Worm (Caenorhabditis elegans): ENCODE data around the gene srg-66.

Gene srg-66

DNA sequence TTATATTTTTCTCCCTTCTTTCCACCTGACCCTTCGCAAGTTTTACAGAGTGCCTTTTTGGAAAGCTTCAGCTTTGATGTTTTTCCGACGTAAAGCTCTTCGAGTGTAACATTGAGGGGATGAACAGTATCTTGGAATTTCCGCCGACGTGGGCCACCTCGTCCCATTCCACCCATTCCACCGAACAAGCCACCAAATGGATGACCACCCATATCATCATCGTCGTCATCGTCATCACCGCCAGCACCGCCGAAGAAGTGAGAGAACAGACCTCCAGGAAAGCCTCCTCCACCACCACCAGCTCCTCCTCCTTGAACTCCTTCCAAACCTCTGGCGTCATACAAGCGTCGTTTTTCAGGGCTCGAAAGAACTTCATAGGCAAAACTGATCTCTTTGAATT, 22.1 kb upstream of the srg-66 start:
- TF ChIP-seq nhr-67 (tag; optimal IDR thresholded peaks at IDR 0.05) (no peak), nhr-12 (tag; optimal IDR thresholded peaks at IDR 0.05) (no peak), elt-3 (tag; optimal IDR thresholded peaks at IDR 0.05) (no peak), nhr-237 (tag; optimal IDR thresholded peaks at IDR 0.05) (no peak), nhr-23 (tag; optimal IDR thresholded peaks at IDR 0.05) (no peak), ama-1 (optimal IDR thresholded peaks at IDR 0.05) (no peak), nhr-43 (tag; optimal IDR thresholded peaks at IDR 0.05; ENCODE audit: poor library complexity, severe bottlenecking) (no peak), elt-2 (tag; optimal IDR thresholded peaks at IDR 0.05) (no peak), egl-27 (tag; optimal IDR thresholded peaks at IDR 0.05) (no peak)

DNA sequence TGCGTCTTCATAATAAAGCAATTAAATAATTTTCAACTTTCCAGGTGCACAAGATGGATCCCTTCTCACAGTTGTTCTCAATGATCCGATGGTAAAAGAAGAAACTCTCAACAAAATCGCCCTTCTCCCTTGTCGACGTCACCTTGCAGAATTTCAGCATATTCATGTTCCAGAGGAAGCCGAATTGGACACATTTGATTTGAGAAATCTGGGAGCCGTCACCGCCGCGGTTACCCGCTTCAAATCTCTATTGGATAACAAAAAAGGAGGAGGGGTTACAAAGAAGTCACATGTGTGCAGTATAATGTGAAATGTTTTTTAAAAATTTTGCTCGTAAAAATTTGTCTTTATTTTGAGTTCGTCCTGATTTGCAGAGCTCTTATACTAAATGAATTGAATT, 20.5 kb upstream of the srg-66 start:
- TF ChIP-seq fkh-2 (tag; optimal IDR thresholded peaks at IDR 0.05) (no peak), sea-2 (GFP tag; optimal IDR thresholded peaks at IDR 0.05) (no peak), fkh-10 (GFP tag; optimal IDR thresholded peaks at IDR 0.05) (no peak), nhr-237 (tag; optimal IDR thresholded peaks at IDR 0.05) (no peak), elt-2 (tag; optimal IDR thresholded peaks at IDR 0.05) (peak; percentile 18), ama-1 (optimal IDR thresholded peaks at IDR 0.05) (peak; percentile 66)

ce11 chrV:5499475-5499874, 17.3 kb upstream of the srg-66 start:
- TF ChIP-seq nfya-1 (tag; optimal IDR thresholded peaks at IDR 0.05; ENCODE audit: insufficient read depth) = peak; percentile 50
- TF ChIP-seq ceh-82 (tag; optimal IDR thresholded peaks at IDR 0.05) = no peak
- TF ChIP-seq fkh-10 (GFP tag; optimal IDR thresholded peaks at IDR 0.05) = no peak
- no peak for TF ChIP-seq tbx-2 (tag; optimal IDR thresholded peaks at IDR 0.05)
- TF ChIP-seq egl-27 (tag; optimal IDR thresholded peaks at IDR 0.05) = no peak
- TF ChIP-seq unc-62 (GFP tag; optimal IDR thresholded peaks at IDR 0.05) = no peak
- no peak for TF ChIP-seq aly-2 (tag; optimal IDR thresholded peaks at IDR 0.05)
- TF ChIP-seq mdl-1 (tag; optimal IDR thresholded peaks at IDR 0.05) = no peak

DNA sequence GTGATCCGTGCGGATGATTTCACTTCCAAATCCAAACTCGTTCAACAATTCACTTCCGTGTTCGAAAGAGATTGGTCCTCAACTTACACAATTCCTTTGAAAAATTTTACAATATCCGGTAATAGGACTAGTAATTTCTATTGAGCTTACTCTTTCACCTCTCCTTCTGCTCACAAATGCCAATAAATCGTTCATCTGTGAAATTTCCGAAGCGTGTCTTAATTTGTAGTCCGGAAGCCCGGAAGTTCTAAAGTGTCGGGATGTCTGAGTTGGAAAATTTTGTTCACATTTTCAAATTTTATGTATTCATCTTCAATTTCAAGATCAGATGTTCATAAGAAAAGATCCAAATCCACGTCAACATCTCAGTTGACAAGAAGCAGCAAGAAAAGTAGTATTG, 11.2 kb upstream of the srg-66 start, which contains the start of gene T05C3.2:
T05C3.2 (plus strand) TSS at position 301 of the 400 bp plus-strand sequence.
- TF ChIP-seq ZK546.5 (tag; optimal IDR thresholded peaks at IDR 0.05) (no peak), nhr-76 (tag; optimal IDR thresholded peaks at IDR 0.05) (no peak), hmg-11 (tag; optimal IDR thresholded peaks at IDR 0.05) (no peak), aly-2 (tag; optimal IDR thresholded peaks at IDR 0.05) (no peak), nhr-67 (tag; optimal IDR thresholded peaks at IDR 0.05) (no peak), fos-1 (tag; optimal IDR thresholded peaks at IDR 0.05) (no peak), ama-1 (optimal IDR thresholded peaks at IDR 0.05) (no peak), skn-1 (tag; optimal IDR thresholded peaks at IDR 0.05) (no peak), nhr-237 (tag; optimal IDR thresholded peaks at IDR 0.05) (no peak), sea-2 (GFP tag; optimal IDR thresholded peaks at IDR 0.05) (no peak), daf-12 (tag; optimal IDR thresholded peaks at IDR 0.05) (no peak), nhr-77 (tag; optimal IDR thresholded peaks at IDR 0.05) (no peak), lin-39 (tag; optimal IDR thresholded peaks at IDR 0.05) (no peak), tbx-2 (tag; optimal IDR thresholded peaks at IDR 0.05) (no peak), ztf-11 (tag; optimal IDR thresholded peaks at IDR 0.05) (no peak), mdl-1 (tag; optimal IDR thresholded peaks at IDR 0.05) (no peak), ceh-82 (tag; optimal IDR thresholded peaks at IDR 0.05) (no peak), jun-1 (tag; optimal IDR thresholded peaks at IDR 0.05) (no peak)

- TF ChIP-seq ZK546.5 (tag; optimal IDR thresholded peaks at IDR 0.05) = no peak
- peak; percentile 8 for TF ChIP-seq jun-1 (tag; optimal IDR thresholded peaks at IDR 0.05)
- no peak for TF ChIP-seq lin-39 (tag; optimal IDR thresholded peaks at IDR 0.05)
- TF ChIP-seq elt-2 (tag; optimal IDR thresholded peaks at IDR 0.05) = peak; percentile 87
- peak; percentile 30 for TF ChIP-seq mdl-1 (tag; optimal IDR thresholded peaks at IDR 0.05)
- peak; percentile 90 for TF ChIP-seq pqm-1 (tag; optimal IDR thresholded peaks at IDR 0.05)
Measured at ce11 chrV:5490205-5490604, 8.0 kb upstream of the srg-66 start, which contains the start of gene T05C3.6. T05C3.6 (plus strand) TSS chrV:5490445.

DNA sequence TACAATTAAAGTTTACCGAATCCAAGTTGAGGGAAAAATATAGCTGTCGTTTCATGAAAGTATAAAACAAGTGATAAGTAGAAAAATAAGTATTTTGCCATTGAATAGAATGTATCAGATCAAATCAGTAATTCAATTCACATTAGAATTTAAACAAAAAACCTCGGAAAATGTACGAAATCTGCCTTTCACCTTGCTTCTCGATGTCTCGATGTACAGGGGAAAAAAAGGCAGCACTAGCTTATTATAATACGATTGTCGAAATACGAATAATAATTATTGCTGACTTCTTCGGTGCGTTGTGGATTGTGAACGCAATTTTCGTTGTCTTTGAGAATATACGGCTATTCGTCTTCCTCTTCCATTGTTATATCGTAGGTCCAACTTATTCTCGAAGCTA, 6.6 kb upstream of the srg-66 start, which contains the start of gene grl-18:
grl-18 (minus strand) TSS at position 101 of the 400 bp plus-strand sequence.
- TF ChIP-seq ceh-16 (tag; optimal IDR thresholded peaks at IDR 0.05) (no peak), lsy-12 (tag; optimal IDR thresholded peaks at IDR 0.05) (no peak), ceh-9 (tag; optimal IDR thresholded peaks at IDR 0.05) (no peak), ceh-82 (tag; optimal IDR thresholded peaks at IDR 0.05) (no peak), zag-1 (tag; optimal IDR thresholded peaks at IDR 0.05) (no peak), hmg-11 (tag; optimal IDR thresholded peaks at IDR 0.05) (no peak), mdl-1 (tag; optimal IDR thresholded peaks at IDR 0.05) (no peak), nhr-76 (tag; optimal IDR thresholded peaks at IDR 0.05) (no peak), aly-2 (tag; optimal IDR thresholded peaks at IDR 0.05) (no peak), fkh-2 (tag; optimal IDR thresholded peaks at IDR 0.05) (no peak), snpc-4 (tag; optimal IDR thresholded peaks at IDR 0.05) (no peak), egl-27 (tag; optimal IDR thresholded peaks at IDR 0.05) (no peak), lin-15B (tag; optimal IDR thresholded peaks at IDR 0.05) (no peak), ztf-11 (tag; optimal IDR thresholded peaks at IDR 0.05) (no peak)

Data from whole organism, L3 larva.